Worm (Caenorhabditis elegans): Measurements from ENCODE around the gene tbx-37.

DNA sequence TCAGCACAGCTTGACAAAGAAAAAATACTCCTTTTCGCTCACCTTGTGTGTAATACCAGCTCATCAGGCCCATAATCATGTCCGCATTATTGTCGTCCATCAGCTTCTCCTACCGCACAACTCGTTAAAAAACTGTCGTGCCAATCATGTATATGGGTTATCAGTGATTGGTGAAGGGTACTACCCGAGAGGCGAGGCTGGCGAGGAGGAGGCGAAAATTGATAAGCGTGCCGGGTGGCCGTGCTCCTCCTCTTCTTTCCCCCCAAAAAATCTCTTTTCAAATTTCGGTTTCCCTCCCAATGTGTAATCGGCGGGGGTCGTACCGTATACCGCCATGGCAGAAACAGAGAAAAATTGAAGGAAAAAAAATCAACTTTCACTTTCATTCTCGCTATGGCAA is 38.8 kb downstream of the tbx-37 start:
- TF ChIP-seq ztf-11 (tag; optimal IDR thresholded peaks at IDR 0.05) (no peak), sem-2 (GFP tag; optimal IDR thresholded peaks at IDR 0.05) (no peak), zip-8 (tag; optimal IDR thresholded peaks at IDR 0.05) (no peak), mep-1 (tag; optimal IDR thresholded peaks at IDR 0.05) (no peak), lsy-2 (tag; optimal IDR thresholded peaks at IDR 0.05) (no peak), ceh-39 (tag; optimal IDR thresholded peaks at IDR 0.05) (no peak), unc-39 (tag; optimal IDR thresholded peaks at IDR 0.05) (no peak), elt-3 (tag; optimal IDR thresholded peaks at IDR 0.05) (no peak), nhr-12 (tag; optimal IDR thresholded peaks at IDR 0.05) (no peak), ceh-43 (GFP tag; optimal IDR thresholded peaks at IDR 0.05) (no peak), cnd-1 (tag; optimal IDR thresholded peaks at IDR 0.05) (no peak), nhr-28 (tag; optimal IDR thresholded peaks at IDR 0.05) (no peak), sptf-1 (tag; optimal IDR thresholded peaks at IDR 0.05) (no peak), ham-2 (GFP tag; optimal IDR thresholded peaks at IDR 0.05) (no peak)
